Worm (Caenorhabditis elegans) whole organism, young adult: Measurements from ENCODE around the gene F28H7.3.

Source experiments
- T26A5.8 ChIP-seq: sonication (generic microtip); optimal IDR thresholded peaks from 2 replicates; lab custom pipeline; 2016; ENCODE audit warnings: missing genetic modification characterization, missing compliant biosample characterization
- repo-1 ChIP-seq: sonication (generic microtip); optimal IDR thresholded peaks from 2 replicates; lab custom pipeline; 2017; ENCODE audit warnings: mild to moderate bottlenecking, missing genetic modification characterization, missing compliant biosample characterization

- TF ChIP-seq repo-1, result no peak
- TF ChIP-seq T26A5.8 (tag; lab: Kevin White, UChicago), result no peak
These were observed 6.5 kb upstream of the F28H7.3 start for ce11 chrV:10757128-10757527.
